Worm (Caenorhabditis elegans) whole organism, midembryonic: ENCODE measurements around the gene fbxb-34.

Experiments used
- T22C8.4 ChIP-seq: fragments of 200-800 bp; sonication (Bioruptor generic); IDR thresholded peaks from 2 replicates; pipeline ENCODE4 v1.3.6; 2022; ENCODE audit warnings: missing genetic modification characterization, missing compliant biosample characterization
- flt-1 ChIP-seq: fragments of 200-800 bp; sonication (Bioruptor generic); IDR thresholded peaks from 2 replicates; pipeline ENCODE4 v1.3.6; 2022; ENCODE audit warnings: missing genetic modification characterization, missing compliant biosample characterization
- klf-2 ChIP-seq: fragments of 200-800 bp; sonication (Bioruptor generic); conservative IDR thresholded peaks from 2 replicates; pipeline ENCODE4 v1.3.6; 2022; ENCODE audit warnings: missing genetic modification reagents, missing genetic modification characterization, missing compliant biosample characterization
- med-1 ChIP-seq: sonication (generic microtip); optimal IDR thresholded peaks from 2 replicates; lab custom pipeline; 2017; ENCODE audit warnings: missing genetic modification characterization, mild to moderate bottlenecking, missing compliant biosample characterization, antibody characterized with exemption, missing genetic modification reagents; ENCODE audit not compliant: insufficient read depth
- ztf-23 ChIP-seq: fragments of 200-800 bp; sonication (Bioruptor generic); IDR thresholded peaks from 2 replicates; pipeline ENCODE4 v1.3.6; 2022; ENCODE audit warnings: missing genetic modification reagents, missing genetic modification characterization, missing compliant biosample characterization

ce11 chrII:549501-549900, 38.1 kb upstream of the fbxb-34 start:
- TF ChIP-seq med-1 (GFP tag; lab: Kevin White, UChicago) (no peak), ztf-23 (GFP tag; lab: Robert Waterston, UW) (no peak), klf-2 (GFP tag; lab: Robert Waterston, UW) (no peak), flt-1 (GFP tag; lab: Robert Waterston, UW) (no peak), T22C8.4 (GFP tag; lab: Robert Waterston, UW) (no peak)
